Worm (Caenorhabditis elegans) whole organism, L4 larva: ENCODE results near the gene srh-100.

ENCODE experiments used
- R02D3.7 ChIP-seq: fragments of 150-350 bp; sonication (generic microtip); optimal IDR thresholded peaks from 3 replicates; lab custom pipeline; 2014; ENCODE audit warnings: missing biosample characterization, missing genetic modification characterization
- ceh-82 ChIP-seq: sonication (generic microtip); optimal IDR thresholded peaks from 2 replicates; lab custom pipeline; 2017; ENCODE audit warnings: missing biosample characterization, missing genetic modification characterization
- fos-1 ChIP-seq: fragments of 150-350 bp; optimal IDR thresholded peaks from 2 replicates; lab custom pipeline; 2014; ENCODE audit warnings: missing biosample characterization, missing genetic modification characterization
- hlh-11 ChIP-seq: fragments of 200-800 bp; sonication (Bioruptor generic); optimal IDR thresholded peaks from 2 replicates; lab custom pipeline; 2018; ENCODE audit warnings: mild to moderate bottlenecking, missing genetic modification characterization, missing compliant biosample characterization
- hmg-1.1 ChIP-seq: fragments of 200-800 bp; sonication (Bioruptor generic); IDR thresholded peaks from 2 replicates; pipeline ENCODE4 v1.3.6; 2022; ENCODE audit warnings: missing genetic modification reagents, missing genetic modification characterization, missing compliant biosample characterization
- mep-1 ChIP-seq: fragments of 150-350 bp; sonication (generic microtip); optimal IDR thresholded peaks from 3 replicates; lab custom pipeline; 2014; ENCODE audit warnings: missing biosample characterization, missing genetic modification characterization
- php-3 ChIP-seq: fragments of 200-800 bp; sonication (Bioruptor generic); IDR thresholded peaks from 2 replicates; pipeline ENCODE4 v1.3.6; 2022; ENCODE audit warnings: missing genetic modification reagents, missing genetic modification characterization, missing compliant biosample characterization
- skn-1 ChIP-seq: fragments of 150-350 bp; optimal IDR thresholded peaks from 2 replicates; lab custom pipeline; 2014; ENCODE audit warnings: missing biosample characterization, missing genetic modification characterization
- snpc-1.2 ChIP-seq: fragments of 200-800 bp; sonication (Bioruptor generic); IDR thresholded peaks from 2 replicates; pipeline ENCODE4 v1.3.6; 2022; ENCODE audit warnings: missing genetic modification reagents, missing genetic modification characterization, missing compliant biosample characterization
- unc-130 ChIP-seq: sonication (generic microtip); optimal IDR thresholded peaks from 2 replicates; lab custom pipeline; 2016; ENCODE audit warnings: missing genetic modification reagents, missing genetic modification characterization, missing compliant biosample characterization
- zag-1 ChIP-seq: fragments of 150-350 bp; optimal IDR thresholded peaks from 2 replicates; lab custom pipeline; 2014; ENCODE audit warnings: missing biosample characterization, missing genetic modification characterization

DNA sequence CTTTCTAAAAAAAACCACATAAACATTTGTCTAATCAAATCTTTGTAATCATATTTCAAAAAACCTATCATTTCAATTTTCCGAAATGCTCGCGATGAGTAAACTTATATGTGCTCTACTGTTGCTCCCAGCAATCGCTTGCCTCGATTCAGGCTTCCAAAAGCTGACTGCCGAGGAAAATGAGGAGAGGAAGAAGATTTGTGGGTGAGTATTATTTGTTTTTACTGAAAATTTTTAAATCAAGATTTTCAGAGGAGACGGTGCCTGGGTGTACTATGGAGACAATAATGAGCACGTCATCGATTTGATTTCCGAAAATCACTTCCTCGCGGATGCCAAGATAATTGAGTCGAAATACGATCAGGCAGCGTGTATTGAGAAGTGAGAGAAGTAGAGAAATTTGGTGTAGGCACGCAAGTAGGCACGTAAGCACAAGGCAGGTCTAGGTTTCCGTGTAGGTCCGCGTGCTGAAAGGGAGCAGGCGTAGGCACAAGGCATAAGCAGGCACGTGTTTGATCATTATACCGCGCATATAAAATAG, 9.8 kb upstream of the srh-100 start, which contains the start of gene C46E10.1:
- no peak for TF ChIP-seq zag-1
- TF ChIP-seq mep-1 (tag; lab: Kevin White, UChicago) = no peak
- TF ChIP-seq hmg-1.1 (GFP tag; lab: Robert Waterston, UW) = no peak
- TF ChIP-seq R02D3.7 (tag; lab: Kevin White, UChicago) = no peak
- TF ChIP-seq unc-130 (GFP tag; lab: Kevin White, UChicago) = no peak
- no peak for TF ChIP-seq ceh-82 (tag; lab: Kevin White, UChicago)
- no peak for TF ChIP-seq skn-1 (tag; lab: Kevin White, UChicago)
- no peak for TF ChIP-seq fos-1 (tag; lab: Kevin White, UChicago)
- TF ChIP-seq php-3 (GFP tag; lab: Robert Waterston, UW) = no peak
- TF ChIP-seq hlh-11 = no peak
- TF ChIP-seq snpc-1.2 (GFP tag; lab: Robert Waterston, UW) = no peak
